Worm (Caenorhabditis elegans): ENCODE data around the gene F21C10.4.

DNA sequence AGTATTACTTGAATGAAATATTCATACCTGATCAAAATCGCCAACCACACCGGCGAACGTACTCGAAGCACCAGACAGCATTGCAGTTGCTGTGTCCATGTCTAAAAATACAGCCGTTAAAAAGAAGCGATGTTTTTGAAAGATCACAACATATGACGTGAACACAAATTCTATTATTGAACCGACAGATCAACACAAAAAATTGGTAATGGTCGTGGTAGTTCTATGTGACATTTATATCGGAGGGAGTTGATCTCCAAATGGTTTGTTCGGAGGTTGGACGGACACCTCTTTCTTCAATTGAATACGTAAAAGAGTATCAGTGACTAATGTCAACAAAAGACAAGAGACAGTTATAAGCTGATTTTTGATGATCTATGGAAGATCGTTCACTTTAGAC is 14.9 kb downstream of the F21C10.4 start, which contains the start of gene pitr-3:
- TF ChIP-seq ztf-11 (tag; optimal IDR thresholded peaks at IDR 0.05) (no peak), unc-62 (GFP tag; optimal IDR thresholded peaks at IDR 0.05) (no peak), elt-1 (tag; optimal IDR thresholded peaks at IDR 0.05; ENCODE audit: borderline replicate concordance, insufficient read depth) (no peak), sem-2 (GFP tag; optimal IDR thresholded peaks at IDR 0.05) (no peak), lin-32 (GFP tag; optimal IDR thresholded peaks at IDR 0.05) (no peak), unc-39 (tag; optimal IDR thresholded peaks at IDR 0.05) (no peak), nhr-76 (tag; optimal IDR thresholded peaks at IDR 0.05) (no peak), sptf-1 (tag; optimal IDR thresholded peaks at IDR 0.05) (no peak), drap-1 (GFP tag; optimal IDR thresholded peaks at IDR 0.05) (no peak), ces-1 (GFP tag; optimal IDR thresholded peaks at IDR 0.05) (no peak), nhr-237 (tag; optimal IDR thresholded peaks at IDR 0.05) (no peak), pha-4 (tag; optimal IDR thresholded peaks at IDR 0.05) (no peak), nhr-12 (tag; optimal IDR thresholded peaks at IDR 0.05) (no peak), lin-13 (tag; optimal IDR thresholded peaks at IDR 0.05) (no peak)
